Worm (Caenorhabditis elegans) whole organism, mixed stage, embryonic: ENCODE measurements around the gene Y50D4A.1.
"Not testable (repeated sequence)": the region's sequence is repeated elsewhere in the genome, so short reads cannot be mapped to it uniquely, and the experiment has no call there.

ENCODE experiments used
- ceh-39 ChIP-seq: fragments of 150-350 bp; optimal IDR thresholded peaks from 2 replicates; lab custom pipeline; 2014; ENCODE audit warnings: missing biosample characterization, missing genetic modification characterization
- cnd-1 ChIP-seq: fragments of 200-800 bp; sonication (Bioruptor generic); optimal IDR thresholded peaks from 2 replicates; lab custom pipeline; 2018; ENCODE audit warnings: mild to moderate bottlenecking, missing genetic modification characterization, missing compliant biosample characterization
- elt-3 ChIP-seq: fragments of 150-350 bp; optimal IDR thresholded peaks from 2 replicates; lab custom pipeline; 2014; ENCODE audit warnings: missing biosample characterization, missing genetic modification characterization
- lin-13 ChIP-seq: fragments of 150-350 bp; optimal IDR thresholded peaks from 2 replicates; lab custom pipeline; 2014; ENCODE audit warnings: missing biosample characterization, missing genetic modification characterization
- lsy-2 ChIP-seq: fragments of 150-350 bp; optimal IDR thresholded peaks from 2 replicates; lab custom pipeline; 2014; ENCODE audit warnings: missing biosample characterization, missing genetic modification characterization
- mab-5 ChIP-seq: fragments of 150-350 bp; optimal IDR thresholded peaks from 2 replicates; lab custom pipeline; 2014; ENCODE audit warnings: missing biosample characterization, missing genetic modification characterization
- nhr-28 ChIP-seq: fragments of 150-350 bp; optimal IDR thresholded peaks from 2 replicates; lab custom pipeline; 2014; ENCODE audit warnings: missing biosample characterization, missing genetic modification characterization
- nhr-76 ChIP-seq: sonication (generic microtip); optimal IDR thresholded peaks from 2 replicates; lab custom pipeline; 2017; ENCODE audit warnings: missing biosample characterization, missing genetic modification characterization
- pha-4 ChIP-seq: fragments of 150-350 bp; optimal IDR thresholded peaks from 2 replicates; lab custom pipeline; 2018; ENCODE audit warnings: missing biosample characterization, missing genetic modification reagents, missing genetic modification characterization
- snpc-4 ChIP-seq: fragments of 150-350 bp; optimal IDR thresholded peaks from 2 replicates; lab custom pipeline; 2014; ENCODE audit warnings: missing biosample characterization, missing genetic modification characterization
- unc-39 ChIP-seq: fragments of 150-350 bp; optimal IDR thresholded peaks from 2 replicates; lab custom pipeline; 2014; ENCODE audit warnings: missing biosample characterization, missing genetic modification characterization
- unc-62 ChIP-seq: fragments of 150-350 bp; optimal IDR thresholded peaks from 2 replicates; lab custom pipeline; 2014; ENCODE audit warnings: missing biosample characterization, missing genetic modification reagents, missing genetic modification characterization
- ztf-11 ChIP-seq: fragments of 150-350 bp; optimal IDR thresholded peaks from 2 replicates; lab custom pipeline; 2014; ENCODE audit warnings: missing biosample characterization, missing genetic modification characterization

ce11 chrV:1197064-1197724 is 10.5 kb upstream of the Y50D4A.1 start:
- TF ChIP-seq lin-13 (tag; lab: Kevin White, UChicago); lsy-2 (tag; lab: Kevin White, UChicago); elt-3 (tag; lab: Kevin White, UChicago); nhr-76 (tag; lab: Kevin White, UChicago); pha-4 (tag; lab: Kevin White, UChicago); unc-62 (GFP tag; lab: Kevin White, UChicago); ztf-11; snpc-4 (tag; lab: Kevin White, UChicago); nhr-28 (tag; lab: Kevin White, UChicago); ceh-39; mab-5 (tag; lab: Kevin White, UChicago); unc-39 (tag; lab: Kevin White, UChicago): not testable (repeated sequence)
- peak; percentile 23 for TF ChIP-seq cnd-1 (tag; lab: Kevin White, UChicago)
